Worm (Caenorhabditis elegans) whole organism, L4 larva: Measurements from ENCODE around the gene bath-46.
"Not testable (repeated sequence)": the region's sequence is repeated elsewhere in the genome, so short reads cannot be mapped to it uniquely, and the experiment has no call there.

Source experiments
- T20F7.1 ChIP-seq: fragments of 200-800 bp; sonication (Bioruptor generic); optimal IDR thresholded peaks from 2 replicates; lab custom pipeline; 2018; ENCODE audit warnings: mild to moderate bottlenecking, missing genetic modification characterization, missing compliant biosample characterization
- T26A8.4 ChIP-seq: fragments of 200-800 bp; sonication (Bioruptor generic); IDR thresholded peaks from 2 replicates; pipeline ENCODE4 v1.3.6; 2022; ENCODE audit warnings: missing genetic modification characterization, missing compliant biosample characterization
- ZK546.5 ChIP-seq, 2 experiments: sonication (generic microtip); optimal IDR thresholded peaks; 2 replicates each; lab custom pipeline; 2017; ENCODE audit warnings: missing biosample characterization in 2 of 2, missing genetic modification characterization in 2 of 2
- aha-1 ChIP-seq: fragments of 150-350 bp; peaks from one replicate; lab custom pipeline; 2014; ENCODE audit warnings: missing biosample characterization, missing genetic modification characterization
- attf-4 ChIP-seq: sonication (generic microtip); optimal IDR thresholded peaks from 3 replicates; lab custom pipeline; 2017; ENCODE audit warnings: missing biosample characterization, missing genetic modification characterization
- dmd-6 ChIP-seq: fragments of 200-800 bp; sonication (Bioruptor generic); IDR thresholded peaks from 2 replicates; pipeline ENCODE4 v1.3.6; 2022; ENCODE audit warnings: missing genetic modification reagents, missing genetic modification characterization, missing compliant biosample characterization
- dmd-8 ChIP-seq: fragments of 200-800 bp; sonication (Bioruptor generic); IDR thresholded peaks from 2 replicates; pipeline ENCODE4 v1.3.6; 2022; ENCODE audit warnings: missing genetic modification characterization, missing compliant biosample characterization
- dmd-9 ChIP-seq: fragments of 200-800 bp; sonication (Bioruptor generic); IDR thresholded peaks from 2 replicates; pipeline ENCODE4 v1.3.6; 2022; ENCODE audit warnings: missing genetic modification reagents, missing genetic modification characterization, missing compliant biosample characterization
- dpl-1 ChIP-seq: fragments of 150-350 bp; optimal IDR thresholded peaks from 2 replicates; lab custom pipeline; 2014; ENCODE audit warnings: missing biosample characterization, missing genetic modification reagents, missing genetic modification characterization
- hif-1 ChIP-seq, 2 experiments: sonication (generic microtip); optimal IDR thresholded peaks; 2 replicates each; lab custom pipeline; 2016 to 2017; ENCODE audit warnings: missing compliant biosample characterization in 2 of 2, missing genetic modification characterization in 2 of 2, missing genetic modification reagents in 2 of 2, missing genotype in 2 of 2, mild to moderate bottlenecking in 1 of 2
- lin-29 ChIP-seq: fragments of 200-800 bp; sonication (Bioruptor generic); IDR thresholded peaks from 2 replicates; pipeline ENCODE4 v1.3.6; 2022; ENCODE audit warnings: missing genetic modification reagents, missing genetic modification characterization, missing compliant biosample characterization
- lin-38 ChIP-seq: fragments of 200-800 bp; sonication (Bioruptor generic); IDR thresholded peaks from 2 replicates; pipeline ENCODE4 v1.3.6; 2022; ENCODE audit warnings: missing genetic modification reagents, missing genetic modification characterization, missing compliant biosample characterization
- lin-39 ChIP-seq: fragments of 150-350 bp; optimal IDR thresholded peaks from 2 replicates; lab custom pipeline; 2014; ENCODE audit warnings: missing biosample characterization, missing genetic modification reagents, missing genetic modification characterization
- lir-3 ChIP-seq: sonication (generic microtip); optimal IDR thresholded peaks from 2 replicates; lab custom pipeline; 2016; ENCODE audit warnings: mild to moderate bottlenecking, missing genetic modification characterization, missing compliant biosample characterization
- lsy-2 ChIP-seq, 2 experiments: fragments of 150-350 bp in 1 of 2; sonication (generic microtip) in 1 of 2; optimal IDR thresholded peaks; 2 replicates each; lab custom pipeline; 2014 to 2017; ENCODE audit warnings: missing biosample characterization in 2 of 2, missing genetic modification characterization in 2 of 2
- madf-5 ChIP-seq, 2 experiments: fragments of 200-800 bp; sonication (Bioruptor generic); IDR thresholded peaks; 2 replicates each; pipeline ENCODE4 v1.3.6; 2022; ENCODE audit warnings: missing compliant biosample characterization in 2 of 2, missing genetic modification characterization in 2 of 2
- mxl-3 ChIP-seq: fragments of 200-800 bp; sonication (Bioruptor generic); optimal IDR thresholded peaks from 2 replicates; lab custom pipeline; 2018; ENCODE audit warnings: mild to moderate bottlenecking, missing genetic modification characterization, missing compliant biosample characterization
- nhr-25 ChIP-seq: sonication (generic microtip); optimal IDR thresholded peaks from 2 replicates; lab custom pipeline; 2017; ENCODE audit warnings: missing genetic modification characterization, mild to moderate bottlenecking, missing compliant biosample characterization, antibody characterized with exemption, moderate library complexity, borderline replicate concordance; ENCODE audit not compliant: insufficient read depth
- nhr-6 ChIP-seq: fragments of 150-350 bp; optimal IDR thresholded peaks from 2 replicates; lab custom pipeline; 2014; ENCODE audit warnings: missing biosample characterization, missing genetic modification characterization
- pha-4 ChIP-seq, 2 experiments: fragments of 150-350 bp in 1 of 2; fragments of 200-800 bp in 1 of 2; sonication (Bioruptor generic) in 1 of 2; IDR thresholded peaks in 1 of 2; optimal IDR thresholded peaks in 1 of 2; 2 replicates each; pipeline versions ENCODE4 v1.3.6 to Lab custom; 2014 to 2022; ENCODE audit warnings: missing genetic modification characterization in 2 of 2, missing genetic modification reagents in 2 of 2, missing biosample characterization in 1 of 2, missing compliant biosample characterization in 1 of 2
- php-3 ChIP-seq: fragments of 200-800 bp; sonication (Bioruptor generic); IDR thresholded peaks from 2 replicates; pipeline ENCODE4 v1.3.6; 2022; ENCODE audit warnings: missing genetic modification reagents, missing genetic modification characterization, missing compliant biosample characterization
- rbr-2 ChIP-seq: sonication (generic microtip); optimal IDR thresholded peaks from 2 replicates; lab custom pipeline; 2016; ENCODE audit warnings: missing genotype, missing genetic modification characterization, missing compliant biosample characterization
- saeg-2 ChIP-seq: fragments of 200-800 bp; sonication (Bioruptor generic); IDR thresholded peaks from 2 replicates; pipeline ENCODE4 v1.3.6; 2022; ENCODE audit warnings: missing genetic modification reagents, missing genetic modification characterization, missing compliant biosample characterization
- skn-1 ChIP-seq: fragments of 150-350 bp; optimal IDR thresholded peaks from 2 replicates; lab custom pipeline; 2014; ENCODE audit warnings: missing biosample characterization, missing genetic modification characterization
- snpc-4 ChIP-seq: fragments of 150-350 bp; optimal IDR thresholded peaks from 2 replicates; lab custom pipeline; 2014; ENCODE audit warnings: missing biosample characterization, missing genetic modification characterization
- tra-1 ChIP-seq: fragments of 200-800 bp; sonication (Bioruptor generic); IDR thresholded peaks from 2 replicates; pipeline ENCODE4 v1.3.6; 2022; ENCODE audit warnings: missing genetic modification reagents, missing genetic modification characterization, missing compliant biosample characterization
- unc-130 ChIP-seq: sonication (generic microtip); optimal IDR thresholded peaks from 2 replicates; lab custom pipeline; 2016; ENCODE audit warnings: missing genetic modification reagents, missing genetic modification characterization, missing compliant biosample characterization
- unc-62 ChIP-seq, 3 experiments: fragments of 150-350 bp in 1 of 3; sonication (generic microtip); optimal IDR thresholded peaks in 2 of 3; peaks in 1 of 3; 1 replicate in 1 of 3; 2 replicates in 2 of 3; lab custom pipeline; 2014 to 2017; ENCODE audit warnings: missing biosample characterization in 3 of 3, missing genetic modification characterization in 3 of 3, missing genetic modification reagents in 3 of 3, missing genotype in 1 of 3
- vab-7 ChIP-seq: fragments of 200-800 bp; sonication (Bioruptor generic); IDR thresholded peaks from 2 replicates; pipeline ENCODE4 v1.3.6; 2022; ENCODE audit warnings: missing genetic modification reagents, missing genetic modification characterization, missing compliant biosample characterization
- zag-1 ChIP-seq: fragments of 150-350 bp; optimal IDR thresholded peaks from 2 replicates; lab custom pipeline; 2014; ENCODE audit warnings: missing biosample characterization, missing genetic modification characterization
- zip-2 ChIP-seq: fragments of 150-350 bp; optimal IDR thresholded peaks from 2 replicates; lab custom pipeline; 2014; ENCODE audit warnings: missing biosample characterization, missing genetic modification characterization

The bath-46 gene

ce11 chrII:1597101-1598088, at the start of gene bath-46 (continued):
- TF ChIP-seq zip-2 (tag; lab: Kevin White, UChicago): no peak
- no peak for TF ChIP-seq pha-4 (GFP tag; IDR thresholded peaks at IDR 0.05; lab: Robert Waterston, UW)
- no peak for TF ChIP-seq pha-4 (tag; optimal IDR thresholded peaks at IDR 0.05; lab: Kevin White, UChicago)
- TF ChIP-seq php-3 (GFP tag; lab: Robert Waterston, UW): no peak
- TF ChIP-seq saeg-2 (GFP tag; lab: Robert Waterston, UW): no peak
- no peak for TF ChIP-seq nhr-6 (tag; lab: Kevin White, UChicago)
- TF ChIP-seq lin-29 (GFP tag; lab: Robert Waterston, UW): no peak
- TF ChIP-seq hif-1 (tag; optimal IDR thresholded peaks at IDR 0.05; lab: Kevin White, UChicago): no peak
- TF ChIP-seq unc-62 (GFP tag; optimal IDR thresholded peaks at IDR 0.05 in 1 of 2; lab: Kevin White, UChicago): no peak
- TF ChIP-seq unc-62 (tag; optimal IDR thresholded peaks at IDR 0.05; lab: Kevin White, UChicago): no peak
- no peak for TF ChIP-seq T20F7.1 (GFP tag; lab: Kevin White, UChicago)
- no peak for TF ChIP-seq ZK546.5 (tag; optimal IDR thresholded peaks at IDR 0.05; lab: Kevin White, UChicago)
- peak; percentile 48; the same call in 1 of the 2 replicates for TF ChIP-seq vab-7 (GFP tag; lab: Robert Waterston, UW)
- no peak for TF ChIP-seq dmd-8 (GFP tag; lab: Robert Waterston, UW)
- no peak for TF ChIP-seq lin-39
- no peak for TF ChIP-seq lir-3 (tag; lab: Kevin White, UChicago)

- TF ChIP-seq nhr-25 (tag; lab: Kevin White, UChicago): no peak
- TF ChIP-seq aha-1: peak; percentile 19
- no peak for TF ChIP-seq dmd-6 (GFP tag; lab: Robert Waterston, UW)
Measured at ce11 chrII:1550501-1550900, 47.2 kb upstream of the bath-46 start, which contains the start of the genes fbxb-52 and fbxb-51. TSS of gene fbxb-52 (minus strand) at chrII:1550601. TSS of gene fbxb-51 (plus strand) at chrII:1550712.

- TF ChIP-seq dmd-9 (GFP tag; lab: Robert Waterston, UW); ZK546.5 (tag; optimal IDR thresholded peaks at IDR 0.05; lab: Kevin White, UChicago); unc-130: not testable (repeated sequence)
Measured at ce11 chrII:1556217-1556616, 41.5 kb upstream of the bath-46 start, which contains the start of the genes fbxb-54 and fbxb-50. TSS of gene fbxb-54 (minus strand) at chrII:1556317. TSS of gene fbxb-50 (plus strand) at chrII:1556443.

ce11 chrII:1560839-1561238, 36.9 kb upstream of the bath-46 start:
- TF ChIP-seq lsy-2 (tag; optimal IDR thresholded peaks at IDR 0.05; lab: Kevin White, UChicago): no peak
- TF ChIP-seq rbr-2 (tag; lab: Kevin White, UChicago): no peak
- TF ChIP-seq mxl-3 (GFP tag; lab: Kevin White, UChicago): no peak
- no peak for TF ChIP-seq skn-1 (tag; lab: Kevin White, UChicago)
- TF ChIP-seq unc-62 (GFP tag; optimal IDR thresholded peaks at IDR 0.05 in 1 of 2; lab: Kevin White, UChicago): peak in 1 of 2 experiments; percentile 41
- TF ChIP-seq unc-62 (tag; optimal IDR thresholded peaks at IDR 0.05; lab: Kevin White, UChicago): no peak
- TF ChIP-seq madf-5 (GFP tag; IDR thresholded peaks at IDR 0.05; lab: Robert Waterston, UW): no peak
- no peak for TF ChIP-seq T26A8.4 (GFP tag; lab: Robert Waterston, UW)
- TF ChIP-seq dpl-1 (GFP tag; lab: Kevin White, UChicago): no peak

- TF ChIP-seq tra-1 (no peak), snpc-4 (tag; lab: Kevin White, UChicago) (no peak), dmd-9 (GFP tag; lab: Robert Waterston, UW) (no peak), lin-38 (no peak), lsy-2 (tag; optimal IDR thresholded peaks at IDR 0.05; lab: Kevin White, UChicago) (no peak), mxl-3 (GFP tag; lab: Kevin White, UChicago) (no peak), zag-1 (no peak), attf-4 (tag; lab: Kevin White, UChicago) (no peak), rbr-2 (tag; lab: Kevin White, UChicago) (no peak), hif-1 (tag; optimal IDR thresholded peaks at IDR 0.05; lab: Kevin White, UChicago) (no peak)
Measured at ce11 chrII:1561863-1562262, 35.8 kb upstream of the bath-46 start, which contains the start of gene K05F6.14. TSS of gene K05F6.14 (plus strand) at chrII:1562163.
